Worm (Caenorhabditis elegans) whole organism, midembryonic: Measurements from ENCODE around the gene F08D12.3.

ENCODE experiments used
- T22C8.4 ChIP-seq: fragments of 200-800 bp; sonication (Bioruptor generic); IDR thresholded peaks from 2 replicates; pipeline ENCODE4 v1.3.6; 2022; ENCODE audit warnings: missing genetic modification characterization, missing compliant biosample characterization
- flt-1 ChIP-seq: fragments of 200-800 bp; sonication (Bioruptor generic); IDR thresholded peaks from 2 replicates; pipeline ENCODE4 v1.3.6; 2022; ENCODE audit warnings: missing genetic modification characterization, missing compliant biosample characterization
- klf-2 ChIP-seq: fragments of 200-800 bp; sonication (Bioruptor generic); conservative IDR thresholded peaks from 2 replicates; pipeline ENCODE4 v1.3.6; 2022; ENCODE audit warnings: missing genetic modification reagents, missing genetic modification characterization, missing compliant biosample characterization
- med-1 ChIP-seq: sonication (generic microtip); optimal IDR thresholded peaks from 2 replicates; lab custom pipeline; 2017; ENCODE audit warnings: missing genetic modification characterization, mild to moderate bottlenecking, missing compliant biosample characterization, antibody characterized with exemption, missing genetic modification reagents; ENCODE audit not compliant: insufficient read depth
- tab-1 ChIP-seq: fragments of 200-800 bp; sonication (Bioruptor generic); IDR thresholded peaks from 2 replicates; pipeline ENCODE4 v1.3.6; 2022; ENCODE audit warnings: missing genetic modification characterization, missing compliant biosample characterization
- ztf-23 ChIP-seq: fragments of 200-800 bp; sonication (Bioruptor generic); IDR thresholded peaks from 2 replicates; pipeline ENCODE4 v1.3.6; 2022; ENCODE audit warnings: missing genetic modification reagents, missing genetic modification characterization, missing compliant biosample characterization
- ztf-29 ChIP-seq: fragments of 200-800 bp; sonication (Bioruptor generic); IDR thresholded peaks from 2 replicates; pipeline ENCODE4 v1.3.6; 2022; ENCODE audit warnings: missing genetic modification reagents, missing genetic modification characterization, missing compliant biosample characterization

DNA sequence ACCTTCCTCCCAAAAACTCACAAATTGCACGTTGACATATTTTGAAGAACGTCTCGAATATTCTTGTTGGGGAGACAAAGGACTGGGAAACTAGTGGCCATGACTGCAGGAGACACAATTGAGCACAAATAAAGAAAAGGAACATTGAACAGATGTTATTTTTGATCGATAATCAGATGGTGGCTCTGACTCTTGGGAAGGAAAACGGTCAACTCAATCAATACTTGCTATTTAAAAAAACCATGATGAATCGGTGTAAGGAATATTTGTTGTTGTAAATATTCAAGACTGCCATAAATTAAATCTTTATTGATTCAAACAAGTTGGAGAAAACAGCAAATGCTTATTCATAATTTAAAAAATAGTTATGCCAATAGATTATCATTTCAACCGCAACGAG, 8.6 kb upstream of the F08D12.3 start, which contains the start of gene fbxb-105:
- TF ChIP-seq klf-2 (GFP tag; lab: Robert Waterston, UW), result no peak
- no peak for TF ChIP-seq ztf-29 (GFP tag; lab: Robert Waterston, UW)
- no peak for TF ChIP-seq med-1 (GFP tag; lab: Kevin White, UChicago)
- no peak for TF ChIP-seq ztf-23
- TF ChIP-seq tab-1, result no peak
- TF ChIP-seq flt-1 (GFP tag; lab: Robert Waterston, UW), result no peak
- no peak for TF ChIP-seq T22C8.4 (GFP tag; lab: Robert Waterston, UW)
